Worm (Caenorhabditis elegans): ENCODE measurements around the gene F59B8.1.

The F59B8.1 gene

DNA sequence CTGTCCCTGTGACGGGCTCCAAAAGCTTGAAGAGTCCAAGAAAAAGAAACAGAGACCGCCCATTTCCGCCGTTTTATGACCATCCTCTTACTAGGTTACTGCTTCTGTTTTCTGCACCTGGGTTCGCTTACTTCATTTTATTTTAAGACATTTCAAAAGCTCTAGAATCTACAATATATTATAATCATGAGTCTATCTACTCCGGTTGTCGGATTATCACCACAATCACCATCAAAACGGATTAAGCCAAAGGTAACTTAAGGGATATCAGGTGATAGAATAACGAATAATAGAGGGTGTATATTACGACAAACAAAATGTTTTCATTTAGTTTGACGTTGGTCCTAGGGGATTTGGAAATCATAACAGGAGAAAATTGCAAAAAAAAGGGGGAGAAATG, 4.3 kb downstream of the F59B8.1 start:
- TF ChIP-seq arid-1 (GFP tag; conservative IDR thresholded peaks at IDR 0.05) (no peak), dmd-8 (GFP tag; IDR thresholded peaks at IDR 0.05) (no peak), ceh-62 (tag; optimal IDR thresholded peaks at IDR 0.05) (no peak), unc-39 (tag; optimal IDR thresholded peaks at IDR 0.05) (no peak), lin-29 (GFP tag; IDR thresholded peaks at IDR 0.05) (no peak), zfp-3 (GFP tag; conservative IDR thresholded peaks at IDR 0.05) (no peak), ceh-20 (GFP tag; IDR thresholded peaks at IDR 0.05) (no peak), nhr-76 (tag; optimal IDR thresholded peaks at IDR 0.05) (no peak), attf-4 (tag; optimal IDR thresholded peaks at IDR 0.05) (no peak), php-3 (GFP tag; IDR thresholded peaks at IDR 0.05) (no peak), ceh-82 (tag; optimal IDR thresholded peaks at IDR 0.05) (no peak), rbr-2 (tag; optimal IDR thresholded peaks at IDR 0.05) (no peak), nhr-41 (GFP tag; IDR thresholded peaks at IDR 0.05) (no peak)

DNA sequence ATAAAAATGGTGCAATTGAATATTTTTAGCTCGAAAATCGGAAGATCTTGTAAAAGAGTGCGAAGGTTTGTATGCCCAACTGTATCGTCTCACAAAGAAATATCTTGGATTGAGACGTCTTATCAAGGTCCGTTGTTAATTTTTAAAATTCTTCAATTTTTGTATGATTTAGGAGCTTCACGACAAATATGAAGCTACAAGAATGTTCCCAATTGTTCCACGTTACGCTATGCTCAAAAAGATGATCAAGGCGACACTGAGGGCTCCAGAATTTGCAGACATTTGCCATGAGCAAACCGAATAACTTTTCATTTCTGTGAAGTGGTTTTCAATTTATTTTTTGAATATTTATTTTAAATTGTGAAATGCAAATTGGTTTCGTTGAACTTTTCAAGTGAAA, 10.7 kb downstream of the F59B8.1 start:
- TF ChIP-seq daf-19 (GFP tag; conservative IDR thresholded peaks at IDR 0.05) (no peak), F44E2.7 (GFP tag; IDR thresholded peaks at IDR 0.05) (no peak), dpl-1 (GFP tag; optimal IDR thresholded peaks at IDR 0.05) (no peak), vab-7 (GFP tag; IDR thresholded peaks at IDR 0.05) (0 out of 2 replicates have a peak, but pooled peaks have one; percentile 11), ZK337.2 (GFP tag; IDR thresholded peaks at IDR 0.05) (no peak), nhr-76 (tag; optimal IDR thresholded peaks at IDR 0.05) (no peak), ceh-28 (tag; optimal IDR thresholded peaks at IDR 0.05) (no peak), lim-7 (GFP tag; IDR thresholded peaks at IDR 0.05) (no peak), php-3 (GFP tag; IDR thresholded peaks at IDR 0.05) (0 out of 2 replicates have a peak, but pooled peaks have one; percentile 53), dmd-9 (GFP tag; IDR thresholded peaks at IDR 0.05) (no peak), mdl-1 (tag; optimal IDR thresholded peaks at IDR 0.05) (no peak), Y105C5A.15 (GFP tag; IDR thresholded peaks at IDR 0.05) (no peak), zfp-2 (tag; optimal IDR thresholded peaks at IDR 0.05) (no peak), Y48G9A.11 (GFP tag; IDR thresholded peaks at IDR 0.05) (0 out of 2 replicates have a peak, but pooled peaks have one; percentile 63), daf-12 (tag; optimal IDR thresholded peaks at IDR 0.05) (no peak), zip-11 (GFP tag; IDR thresholded peaks at IDR 0.05) (no peak), unc-39 (tag; optimal IDR thresholded peaks at IDR 0.05) (no peak), nhr-102 (tag; optimal IDR thresholded peaks at IDR 0.05) (no peak), tag-97 (GFP tag; IDR thresholded peaks at IDR 0.05) (no peak), pqm-1 (tag; optimal IDR thresholded peaks at IDR 0.05) (no peak), nhr-111 (GFP tag; optimal IDR thresholded peaks at IDR 0.05) (no peak), rbr-2 (tag; optimal IDR thresholded peaks at IDR 0.05) (no peak), fos-1 (tag; optimal IDR thresholded peaks at IDR 0.05) (no peak), egl-27 (tag; optimal IDR thresholded peaks at IDR 0.05) (no peak), dve-1 (tag; optimal IDR thresholded peaks at IDR 0.05; ENCODE audit: insufficient read depth) (peak; percentile 74), R02D3.7 (tag; optimal IDR thresholded peaks at IDR 0.05) (no peak), ZK546.5 (tag; optimal IDR thresholded peaks at IDR 0.05) (no peak), spr-1 (tag; optimal IDR thresholded peaks at IDR 0.05) (no peak), nhr-77 (tag; optimal IDR thresholded peaks at IDR 0.05) (peak; percentile 20), daf-8 (GFP tag; IDR thresholded peaks at IDR 0.05) (no peak), nhr-28 (tag; optimal IDR thresholded peaks at IDR 0.05) (no peak), zag-1 (tag; optimal IDR thresholded peaks at IDR 0.05) (no peak), dmd-8 (GFP tag; IDR thresholded peaks at IDR 0.05) (no peak), lin-29 (GFP tag; IDR thresholded peaks at IDR 0.05) (no peak), snpc-1.2 (GFP tag; IDR thresholded peaks at IDR 0.05) (peak; percentile 49; the same call in 1 of the 2 replicates), nhr-42 (GFP tag; IDR thresholded peaks at IDR 0.05) (peak; percentile 13; the same call in 1 of the 2 replicates), lin-15B (tag; optimal IDR thresholded peaks at IDR 0.05) (no peak), ceh-82 (tag; optimal IDR thresholded peaks at IDR 0.05) (no peak), mxl-2 (GFP tag; conservative IDR thresholded peaks at IDR 0.05) (no peak), lin-1 (GFP tag; IDR thresholded peaks at IDR 0.05) (0 out of 2 replicates have a peak, but pooled peaks have one; percentile 33), nhr-11 (tag; optimal IDR thresholded peaks at IDR 0.05) (no peak), F26F4.8 (GFP tag; conservative IDR thresholded peaks at IDR 0.05) (no peak), arid-1 (GFP tag; conservative IDR thresholded peaks at IDR 0.05) (no peak; the same call in 1 of the 2 replicates), nhr-25 (tag; optimal IDR thresholded peaks at IDR 0.05; ENCODE audit: borderline replicate concordance, insufficient read depth) (peak; percentile 2), F37D6.2 (tag; optimal IDR thresholded peaks at IDR 0.05) (no peak)

Data from whole organism, L4 larva.